Fruit fly (Drosophila melanogaster) whole organism, embryonic: ENCODE results near the gene tw.
A peak's percentile ranks its signal among the peaks of the same experiment; 100 is the strongest.

Experiments
- Abd-B ChIP-seq: fragments of 200-800 bp; sonication (Bioruptor generic); optimal IDR thresholded peaks from 2 replicates; lab custom pipeline; 2018; ENCODE audit warnings: missing biosample characterization, mild to moderate bottlenecking, missing genetic modification characterization, moderate library complexity
- Adf1 ChIP-seq: fragments of 200-800 bp; sonication (Bioruptor generic); IDR thresholded peaks from 2 replicates; pipeline ENCODE4 v1.3.6; 2022; ENCODE audit warnings: missing biosample characterization, missing genetic modification characterization
- CG10267 ChIP-seq: fragments of 200-800 bp; sonication (Bioruptor generic); optimal IDR thresholded peaks from 2 replicates; lab custom pipeline; 2018; ENCODE audit warnings: missing biosample characterization, mild to moderate bottlenecking, missing genetic modification characterization, moderate library complexity
- CG11398 ChIP-seq: fragments of 200-800 bp; sonication (Bioruptor generic); optimal IDR thresholded peaks from 2 replicates; lab custom pipeline; 2016; ENCODE audit warnings: missing biosample characterization, missing genetic modification characterization
- CG11560 ChIP-seq: fragments of 200-800 bp; sonication (Bioruptor generic); IDR thresholded peaks from 3 replicates; pipeline ENCODE4 v1.3.6; 2022; ENCODE audit warnings: missing biosample characterization, missing genetic modification characterization
- CG12236 ChIP-seq: fragments of 200-800 bp; sonication (Bioruptor generic); optimal IDR thresholded peaks from 2 replicates; lab custom pipeline; 2016; ENCODE audit warnings: missing biosample characterization, missing genetic modification characterization
- CG12391 ChIP-seq: fragments of 200-800 bp; sonication (Bioruptor generic); optimal IDR thresholded peaks from 3 replicates; lab custom pipeline; 2018; ENCODE audit warnings: missing biosample characterization, mild to moderate bottlenecking, missing genetic modification characterization, moderate library complexity
- CG14014 ChIP-seq: fragments of 200-800 bp; sonication (Bioruptor generic); IDR thresholded peaks from 2 replicates; pipeline ENCODE4 v1.3.6; 2022; ENCODE audit warnings: missing biosample characterization, missing genetic modification characterization
- CG16863 ChIP-seq: fragments of 200-800 bp; sonication (Bioruptor generic); optimal IDR thresholded peaks from 3 replicates; lab custom pipeline; 2016; ENCODE audit warnings: missing biosample characterization, missing genetic modification characterization
- CG17385 ChIP-seq: fragments of 200-800 bp; sonication (Bioruptor generic); optimal IDR thresholded peaks from 3 replicates; lab custom pipeline; 2018; ENCODE audit warnings: missing biosample characterization, mild to moderate bottlenecking, missing genetic modification characterization
- CG17912 ChIP-seq: fragments of 200-800 bp; sonication (Bioruptor generic); optimal IDR thresholded peaks from 2 replicates; lab custom pipeline; 2018; ENCODE audit warnings: missing biosample characterization, mild to moderate bottlenecking, missing genetic modification characterization
- CG2202 ChIP-seq: fragments of 200-800 bp; sonication (Bioruptor generic); optimal IDR thresholded peaks from 2 replicates; lab custom pipeline; 2018; ENCODE audit warnings: missing biosample characterization, mild to moderate bottlenecking, missing genetic modification characterization
- CG32767 ChIP-seq: fragments of 200-800 bp; sonication (Bioruptor generic); IDR thresholded peaks from 2 replicates; pipeline ENCODE4 v1.3.6; 2022; ENCODE audit warnings: missing biosample characterization, missing genetic modification characterization
- CG5180 ChIP-seq: fragments of 200-800 bp; sonication (Bioruptor generic); optimal IDR thresholded peaks from 3 replicates; lab custom pipeline; 2017; ENCODE audit warnings: missing biosample characterization, missing genetic modification characterization, mild to moderate bottlenecking, moderate library complexity, missing genetic modification reagents
- CG7556 ChIP-seq: fragments of 200-800 bp; sonication (Bioruptor generic); optimal IDR thresholded peaks from 2 replicates; lab custom pipeline; 2017; ENCODE audit warnings: missing biosample characterization, mild to moderate bottlenecking, missing genetic modification characterization
- CG7745 ChIP-seq: fragments of 200-800 bp; sonication (Bioruptor generic); optimal IDR thresholded peaks from 2 replicates; lab custom pipeline; 2018; ENCODE audit warnings: missing biosample characterization, mild to moderate bottlenecking, missing genetic modification characterization, moderate library complexity
- CG9215 ChIP-seq: fragments of 200-800 bp; sonication (Bioruptor generic); IDR thresholded peaks from 2 replicates; pipeline ENCODE4 v1.3.6; 2022; ENCODE audit warnings: missing biosample characterization, missing genetic modification characterization
- D ChIP-seq, 2 experiments: fragments of 200-800 bp in 1 of 2; fragments of >200 bp in 1 of 2; sonication (Bioruptor generic) in 1 of 2; optimal IDR thresholded peaks; 2 replicates in 1 of 2; 3 replicates in 1 of 2; lab custom pipeline; 2017; ENCODE audit warnings: mild to moderate bottlenecking in 1 of 2, missing biosample characterization in 1 of 2, missing genetic modification characterization in 1 of 2, missing genetic modification reagents in 1 of 2
- ERR ChIP-seq: fragments of 200-800 bp; sonication (Bioruptor generic); optimal IDR thresholded peaks from 2 replicates; lab custom pipeline; 2016; ENCODE audit warnings: missing biosample characterization, missing genetic modification characterization
- Elba2 ChIP-seq: fragments of 200-800 bp; sonication (Bioruptor generic); optimal IDR thresholded peaks from 3 replicates; lab custom pipeline; 2016; ENCODE audit warnings: missing biosample characterization, missing genetic modification characterization
- Gsc ChIP-seq: fragments of 200-800 bp; sonication (Bioruptor generic); IDR thresholded peaks from 2 replicates; pipeline ENCODE4 v1.3.6; 2022; ENCODE audit warnings: missing biosample characterization, missing genetic modification characterization
- HLH3B ChIP-seq: fragments of 200-800 bp; sonication (Bioruptor generic); IDR thresholded peaks from 2 replicates; pipeline ENCODE4 v1.3.6; 2022; ENCODE audit warnings: missing biosample characterization, missing genetic modification characterization
- Hand ChIP-seq: fragments of 200-800 bp; sonication (Bioruptor generic); optimal IDR thresholded peaks from 2 replicates; lab custom pipeline; 2017; ENCODE audit warnings: mild to moderate bottlenecking, missing biosample characterization, missing genetic modification reagents, missing genetic modification characterization
- Hmx ChIP-seq: fragments of 200-800 bp; sonication (Bioruptor generic); optimal IDR thresholded peaks from 2 replicates; lab custom pipeline; 2016; ENCODE audit warnings: missing biosample characterization, missing genetic modification characterization
- Hr51 ChIP-seq, 2 experiments: fragments of 200-800 bp; sonication (Bioruptor generic); optimal IDR thresholded peaks; 2 replicates in 1 of 2; 3 replicates in 1 of 2; lab custom pipeline; 2016 to 2018; ENCODE audit warnings: missing biosample characterization in 2 of 2, missing genetic modification characterization in 2 of 2, mild to moderate bottlenecking in 1 of 2, moderate library complexity in 1 of 2
- Mad ChIP-seq: fragments of 200-800 bp; sonication (Bioruptor generic); optimal IDR thresholded peaks from 2 replicates; lab custom pipeline; 2016; ENCODE audit warnings: missing biosample characterization, missing genetic modification characterization
- Rx ChIP-seq: fragments of 200-800 bp; sonication (Bioruptor generic); IDR thresholded peaks from 2 replicates; pipeline ENCODE4 v1.3.6; 2022; ENCODE audit warnings: missing biosample characterization, missing genetic modification characterization
- ab ChIP-seq: fragments of 200-800 bp; sonication (Bioruptor generic); optimal IDR thresholded peaks from 2 replicates; lab custom pipeline; 2016; ENCODE audit warnings: missing biosample characterization, missing genetic modification characterization
- ap ChIP-seq: fragments of 200-800 bp; sonication (Bioruptor generic); IDR thresholded peaks from 2 replicates; pipeline ENCODE4 v1.3.6; 2022; ENCODE audit warnings: missing biosample characterization, missing genetic modification characterization
- ase ChIP-seq: fragments of 200-800 bp; sonication (Bioruptor generic); IDR thresholded peaks from 3 replicates; pipeline ENCODE4 v1.3.6; 2022; ENCODE audit warnings: missing biosample characterization, missing genetic modification characterization
- ash1 ChIP-seq: fragments of 200-800 bp; sonication (Bioruptor generic); optimal IDR thresholded peaks from 2 replicates; lab custom pipeline; 2018; ENCODE audit warnings: missing biosample characterization, mild to moderate bottlenecking, missing genetic modification characterization
- btn ChIP-seq: fragments of 200-800 bp; sonication (Bioruptor generic); optimal IDR thresholded peaks from 2 replicates; lab custom pipeline; 2016; ENCODE audit warnings: missing biosample characterization, missing genetic modification characterization
- caup ChIP-seq: fragments of 200-800 bp; sonication (Bioruptor generic); optimal IDR thresholded peaks from 3 replicates; lab custom pipeline; 2017; ENCODE audit warnings: missing biosample characterization, mild to moderate bottlenecking, missing genetic modification characterization, moderate library complexity; ENCODE audit not compliant: severe bottlenecking
- ci ChIP-seq: fragments of 200-800 bp; sonication (Bioruptor generic); IDR thresholded peaks from 3 replicates; pipeline ENCODE4 v1.3.6; 2022; ENCODE audit warnings: missing biosample characterization, missing genetic modification characterization
- corto ChIP-seq: fragments of 200-800 bp; sonication (Bioruptor generic); optimal IDR thresholded peaks from 2 replicates; lab custom pipeline; 2016; ENCODE audit warnings: missing biosample characterization, mild to moderate bottlenecking, missing genetic modification characterization, moderate library complexity
- crc ChIP-seq: fragments of 200-800 bp; sonication (Bioruptor generic); optimal IDR thresholded peaks from 2 replicates; lab custom pipeline; 2016; ENCODE audit warnings: missing biosample characterization, missing genetic modification characterization
- disco-r ChIP-seq: fragments of 200-800 bp; sonication (Bioruptor generic); optimal IDR thresholded peaks from 2 replicates; lab custom pipeline; 2016; ENCODE audit warnings: missing biosample characterization, missing genetic modification characterization
- gcm ChIP-seq: fragments of 200-800 bp; sonication (Bioruptor generic); optimal IDR thresholded peaks from 2 replicates; lab custom pipeline; 2019; ENCODE audit warnings: missing biosample characterization, mild to moderate bottlenecking, missing genetic modification characterization, moderate library complexity
- grn ChIP-seq: fragments of 200-800 bp; sonication (Bioruptor generic); optimal IDR thresholded peaks from 3 replicates; lab custom pipeline; 2017; ENCODE audit warnings: missing biosample characterization, missing genetic modification characterization
- hkb ChIP-seq, 2 experiments: fragments of 200-800 bp in 1 of 2; fragments of >200 bp in 1 of 2; sonication (Bioruptor generic) in 1 of 2; IDR thresholded peaks in 1 of 2; optimal IDR thresholded peaks in 1 of 2; 2 replicates each; pipeline versions ENCODE4 v1.3.6 to Lab custom; 2017 to 2022; ENCODE audit warnings: missing biosample characterization in 1 of 2, missing genetic modification characterization in 1 of 2
- ind ChIP-seq: fragments of 200-800 bp; sonication (Bioruptor generic); optimal IDR thresholded peaks from 3 replicates; lab custom pipeline; 2016; ENCODE audit warnings: missing biosample characterization, missing genetic modification characterization
- kah ChIP-seq: fragments of 200-800 bp; sonication (Bioruptor generic); optimal IDR thresholded peaks from 2 replicates; lab custom pipeline; 2018; ENCODE audit warnings: missing biosample characterization, mild to moderate bottlenecking, missing genetic modification characterization
- lab ChIP-seq: fragments of 200-800 bp; sonication (Bioruptor generic); optimal IDR thresholded peaks from 3 replicates; lab custom pipeline; 2017; ENCODE audit warnings: missing biosample characterization, missing genetic modification characterization, mild to moderate bottlenecking, moderate library complexity, missing genetic modification reagents
- lbe ChIP-seq: fragments of 200-800 bp; sonication (Bioruptor generic); optimal IDR thresholded peaks from 2 replicates; lab custom pipeline; 2016; ENCODE audit warnings: missing biosample characterization, mild to moderate bottlenecking, missing genetic modification characterization
- mam ChIP-seq: fragments of 200-800 bp; sonication (Bioruptor generic); optimal IDR thresholded peaks from 3 replicates; lab custom pipeline; 2016; ENCODE audit warnings: missing biosample characterization, missing genetic modification characterization
- nom ChIP-seq: fragments of 200-800 bp; sonication (Bioruptor generic); optimal IDR thresholded peaks from 2 replicates; lab custom pipeline; 2017; ENCODE audit warnings: missing biosample characterization, missing genetic modification characterization, mild to moderate bottlenecking, moderate library complexity, missing genetic modification reagents
- stwl ChIP-seq: fragments of 200-800 bp; sonication (Bioruptor generic); optimal IDR thresholded peaks from 3 replicates; lab custom pipeline; 2018; ENCODE audit warnings: missing biosample characterization, mild to moderate bottlenecking, missing genetic modification characterization, moderate library complexity
- tgo ChIP-seq: fragments of 200-800 bp; sonication (Bioruptor generic); IDR thresholded peaks from 3 replicates; pipeline ENCODE4 v1.3.6; 2022; ENCODE audit warnings: missing biosample characterization, missing genetic modification characterization

The tw gene

DNA sequence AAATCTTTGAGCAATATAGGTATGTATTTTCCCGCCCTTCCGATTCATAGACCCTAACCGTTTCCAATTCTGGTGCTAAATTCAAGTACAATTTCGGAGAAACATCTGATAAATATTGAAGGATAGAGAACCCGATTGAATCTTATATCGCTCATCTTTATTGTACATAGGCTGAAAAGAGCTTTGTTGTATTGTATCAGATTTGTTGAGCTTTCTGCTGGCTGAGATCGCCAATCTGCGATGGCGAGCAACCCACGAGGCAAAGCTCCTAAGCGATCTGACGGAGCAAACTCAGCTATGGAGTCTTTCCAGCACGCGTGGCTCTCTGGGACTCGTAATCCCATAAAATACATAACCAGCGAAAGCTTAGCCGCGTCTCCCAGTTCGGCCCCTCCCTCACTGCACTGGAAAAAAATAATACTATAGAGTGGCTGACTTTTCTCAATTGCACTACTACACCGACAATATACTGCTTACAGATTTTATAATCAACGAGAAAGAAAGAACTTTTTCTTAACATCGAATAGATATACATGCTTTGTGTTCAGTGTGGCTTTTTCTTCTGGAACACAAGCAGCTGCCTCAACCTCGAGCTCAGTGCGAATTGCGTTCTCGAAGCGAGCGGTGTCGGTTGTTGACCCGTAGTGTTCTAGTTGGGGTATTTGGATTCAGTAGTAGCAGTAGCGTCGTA is 28.8 kb upstream of the tw start (continued):
- peak; percentile 79 for TF ChIP-seq nom (GFP tag; lab: Kevin White, UChicago)
- peak; percentile 71 for TF ChIP-seq ab (GFP tag; lab: Kevin White, UChicago)
- TF ChIP-seq CG17385 (GFP tag; lab: Kevin White, UChicago) = peak; percentile 77
- TF ChIP-seq Elba2 (GFP tag; lab: Kevin White, UChicago) = no peak
- TF ChIP-seq CG17912 (GFP tag; lab: Kevin White, UChicago) = no peak
- TF ChIP-seq disco-r (GFP tag; lab: Kevin White, UChicago) = peak; percentile 70
- TF ChIP-seq CG12391 = peak; percentile 82
- peak; percentile 49 for TF ChIP-seq gcm (GFP tag; lab: Kevin White, UChicago)
- TF ChIP-seq ash1 (GFP tag; lab: Kevin White, UChicago) = peak; percentile 68
- TF ChIP-seq tgo = peak; percentile 85
- TF ChIP-seq hkb (optimal IDR thresholded peaks at IDR 0.05; lab: Kevin White, UChicago) = no peak
- peak; percentile 87 for TF ChIP-seq hkb (GFP tag; IDR thresholded peaks at IDR 0.05; lab: Robert Waterston, UW)
- TF ChIP-seq CG11560 = peak; percentile 80
- TF ChIP-seq mam (GFP tag; lab: Kevin White, UChicago) = peak; percentile 93
- TF ChIP-seq grn (GFP tag; lab: Kevin White, UChicago) = peak; percentile 68
- TF ChIP-seq CG10267 (tag; lab: Kevin White, UChicago) = peak; percentile 61
- TF ChIP-seq CG32767 (GFP tag; lab: Robert Waterston, UW) = peak; percentile 56; the same call in 1 of the 2 replicates
- TF ChIP-seq lab (GFP tag; lab: Kevin White, UChicago) = peak; percentile 96
- no peak for TF ChIP-seq stwl (tag; lab: Kevin White, UChicago)
- TF ChIP-seq CG9215 (GFP tag; lab: Robert Waterston, UW) = peak; percentile 86
- no peak for TF ChIP-seq CG7745 (tag; lab: Kevin White, UChicago)
- peak; percentile 32 for TF ChIP-seq btn (GFP tag; lab: Kevin White, UChicago)
- TF ChIP-seq ERR (GFP tag; lab: Kevin White, UChicago) = peak; percentile 91
- TF ChIP-seq Gsc (GFP tag; lab: Robert Waterston, UW) = 0 out of 2 replicates have a peak, but pooled peaks have one; percentile 16
- TF ChIP-seq CG5180 (GFP tag; lab: Kevin White, UChicago) = peak; percentile 21
- no peak for TF ChIP-seq D (optimal IDR thresholded peaks at IDR 0.05; lab: Kevin White, UChicago)
- peak; percentile 32 for TF ChIP-seq D (GFP tag; optimal IDR thresholded peaks at IDR 0.05; lab: Kevin White, UChicago)
- TF ChIP-seq kah (GFP tag; lab: Kevin White, UChicago) = peak; percentile 28
- peak; percentile 68 for TF ChIP-seq CG16863 (GFP tag; lab: Kevin White, UChicago)
- TF ChIP-seq Mad (GFP tag; lab: Kevin White, UChicago) = peak; percentile 81
- TF ChIP-seq ase (GFP tag; lab: Robert Waterston, UW) = peak; percentile 64; the same call in 1 of the 3 replicates
- TF ChIP-seq caup (GFP tag; lab: Kevin White, UChicago) = peak; percentile 92
- TF ChIP-seq lbe = peak; percentile 75
- peak; percentile 81 for TF ChIP-seq CG7556 (GFP tag; lab: Kevin White, UChicago)
- TF ChIP-seq ap (GFP tag; lab: Robert Waterston, UW) = peak; percentile 51; the same call in 1 of the 2 replicates
- peak; percentile 87 for TF ChIP-seq Hand
- TF ChIP-seq CG12236 (GFP tag; lab: Kevin White, UChicago) = peak; percentile 56
- peak; percentile 78; the same call in 1 of the 2 replicates for TF ChIP-seq Adf1 (GFP tag; lab: Robert Waterston, UW)
- TF ChIP-seq ci (GFP tag; lab: Robert Waterston, UW) = peak; percentile 87
- peak; percentile 41 for TF ChIP-seq Abd-B (GFP tag; lab: Kevin White, UChicago)
- TF ChIP-seq CG11398 (GFP tag; lab: Kevin White, UChicago) = peak; percentile 66
- peak; percentile 81 for TF ChIP-seq corto (GFP tag; lab: Kevin White, UChicago)
- TF ChIP-seq Hmx = peak; percentile 34
- peak; percentile 79 for TF ChIP-seq Rx (GFP tag; lab: Robert Waterston, UW)
- TF ChIP-seq ind (GFP tag; lab: Kevin White, UChicago) = peak; percentile 85
- peak; percentile 78 for TF ChIP-seq Hr51 (GFP tag; optimal IDR thresholded peaks at IDR 0.05; lab: Kevin White, UChicago)
- peak; percentile 87 for TF ChIP-seq CG14014 (GFP tag; lab: Robert Waterston, UW)
- TF ChIP-seq CG2202 = no peak
- TF ChIP-seq crc (GFP tag; lab: Kevin White, UChicago) = peak; percentile 72
- TF ChIP-seq HLH3B (GFP tag; lab: Robert Waterston, UW) = peak; percentile 76
